Worm (Caenorhabditis elegans) whole organism, L2 larva: ENCODE results near the gene R02D5.3.

Experiments used
- ZK546.5 ChIP-seq: sonication (generic microtip); optimal IDR thresholded peaks from 2 replicates; lab custom pipeline; 2017; ENCODE audit warnings: missing biosample characterization, missing genetic modification characterization
- nhr-12 ChIP-seq: fragments of 150-350 bp; optimal IDR thresholded peaks from 2 replicates; lab custom pipeline; 2014; ENCODE audit warnings: missing biosample characterization, missing genetic modification characterization

- no peak for TF ChIP-seq nhr-12
- TF ChIP-seq ZK546.5, result no peak
Observed at ce11 chrV:14460615-14461102, 22.3 kb upstream of the R02D5.3 start, which contains the start of gene F08H9.2.
